Fruit fly (Drosophila melanogaster) whole organism, prepupa: ENCODE measurements around the gene CG9813.

Source experiments
- Blimp-1 ChIP-seq: fragments of 200-800 bp; sonication (Bioruptor generic); optimal IDR thresholded peaks from 3 replicates; lab custom pipeline; 2017; ENCODE audit warnings: missing biosample characterization, missing genetic modification characterization, mild to moderate bottlenecking, moderate library complexity, missing genetic modification reagents
- CG10631 ChIP-seq: fragments of 200-800 bp; sonication (Bioruptor generic); optimal IDR thresholded peaks from 2 replicates; lab custom pipeline; 2016; ENCODE audit warnings: missing biosample characterization, missing genetic modification characterization
- CG11294 ChIP-seq: fragments of 200-800 bp; sonication (Bioruptor generic); IDR thresholded peaks from 2 replicates; pipeline ENCODE4 v1.3.6; 2022; ENCODE audit warnings: missing biosample characterization, missing genetic modification characterization
- CG11762 ChIP-seq: fragments of 200-800 bp; sonication (Bioruptor generic); optimal IDR thresholded peaks from 3 replicates; lab custom pipeline; 2016; ENCODE audit warnings: missing biosample characterization, missing genetic modification characterization; ENCODE audit not compliant: insufficient read depth
- CG1621 ChIP-seq: fragments of 200-800 bp; sonication (Bioruptor generic); optimal IDR thresholded peaks from 3 replicates; lab custom pipeline; 2018; ENCODE audit warnings: missing biosample characterization, mild to moderate bottlenecking, missing genetic modification characterization
- CG16779 ChIP-seq: fragments of 200-800 bp; sonication (Bioruptor generic); optimal IDR thresholded peaks from 3 replicates; lab custom pipeline; 2017; ENCODE audit warnings: missing biosample characterization, mild to moderate bottlenecking, missing genetic modification characterization
- CG3032 ChIP-seq: fragments of 200-800 bp; optimal IDR thresholded peaks from 2 replicates; lab custom pipeline; 2019; ENCODE audit warnings: missing biosample characterization, mild to moderate bottlenecking, missing genetic modification characterization, moderate library complexity
- CG31627 ChIP-seq: fragments of 200-800 bp; sonication (Bioruptor generic); optimal IDR thresholded peaks from 3 replicates; lab custom pipeline; 2016; ENCODE audit warnings: missing biosample characterization, missing genetic modification characterization
- CG34406 ChIP-seq: fragments of 200-800 bp; sonication (Bioruptor generic); optimal IDR thresholded peaks from 3 replicates; lab custom pipeline; 2016; ENCODE audit warnings: missing biosample characterization, missing genetic modification characterization
- CG3919 ChIP-seq: fragments of 200-800 bp; sonication (Bioruptor generic); optimal IDR thresholded peaks from 3 replicates; lab custom pipeline; 2016; ENCODE audit warnings: missing biosample characterization, missing genetic modification characterization
- CG6163 ChIP-seq: fragments of 200-800 bp; sonication (Bioruptor generic); IDR thresholded peaks from 3 replicates; pipeline ENCODE4 v1.3.6; 2022; ENCODE audit warnings: missing biosample characterization, missing genetic modification characterization
- CG6276 ChIP-seq: fragments of 200-800 bp; sonication (Bioruptor generic); optimal IDR thresholded peaks from 2 replicates; lab custom pipeline; 2017; ENCODE audit warnings: missing biosample characterization, mild to moderate bottlenecking, missing genetic modification characterization
- CG6792 ChIP-seq: fragments of 200-800 bp; sonication (Bioruptor generic); optimal IDR thresholded peaks from 3 replicates; lab custom pipeline; 2016; ENCODE audit warnings: missing biosample characterization, missing genetic modification characterization
- CG6808 ChIP-seq: fragments of 200-800 bp; sonication (Bioruptor generic); optimal IDR thresholded peaks from 3 replicates; lab custom pipeline; 2017; ENCODE audit warnings: missing biosample characterization, missing genetic modification characterization, mild to moderate bottlenecking, moderate library complexity, missing genetic modification reagents
- CG6854 ChIP-seq: fragments of 200-800 bp; sonication (Bioruptor generic); optimal IDR thresholded peaks from 2 replicates; lab custom pipeline; 2017; ENCODE audit warnings: missing biosample characterization, mild to moderate bottlenecking, missing genetic modification characterization
- CG7368 ChIP-seq: fragments of 200-800 bp; sonication (Bioruptor generic); optimal IDR thresholded peaks from 3 replicates; lab custom pipeline; 2016; ENCODE audit warnings: missing biosample characterization, missing genetic modification characterization
- CG8319 ChIP-seq: fragments of 200-800 bp; sonication (Bioruptor generic); optimal IDR thresholded peaks from 3 replicates; lab custom pipeline; 2016; ENCODE audit warnings: missing biosample characterization, missing genetic modification characterization
- CG8632 ChIP-seq: fragments of 200-800 bp; sonication (Bioruptor generic); optimal IDR thresholded peaks from 3 replicates; lab custom pipeline; 2016; ENCODE audit warnings: missing biosample characterization, missing genetic modification characterization
- CG9139 ChIP-seq: fragments of 200-800 bp; sonication (Bioruptor generic); optimal IDR thresholded peaks from 3 replicates; lab custom pipeline; 2017; ENCODE audit warnings: missing biosample characterization, mild to moderate bottlenecking, missing genetic modification characterization
- Eip78C ChIP-seq: fragments of 200-800 bp; sonication (Bioruptor generic); peaks from one replicate; lab custom pipeline; 2016; ENCODE audit warnings: missing biosample characterization, missing genetic modification characterization
- Eip93F ChIP-seq: fragments of 200-800 bp; sonication (Bioruptor generic); optimal IDR thresholded peaks from 2 replicates; lab custom pipeline; 2016; ENCODE audit warnings: missing biosample characterization, mild to moderate bottlenecking, missing genetic modification characterization
- Ets96B ChIP-seq: fragments of 200-800 bp; optimal IDR thresholded peaks from 2 replicates; lab custom pipeline; 2019; ENCODE audit warnings: missing biosample characterization, mild to moderate bottlenecking, missing genetic modification characterization, moderate library complexity
- Hr38 ChIP-seq: sonication (Bioruptor generic); optimal IDR thresholded peaks from 2 replicates; lab custom pipeline; 2016; ENCODE audit warnings: missing biosample characterization, missing genetic modification characterization
- Hr39 ChIP-seq: fragments of 200-800 bp; sonication (Bioruptor generic); optimal IDR thresholded peaks from 2 replicates; lab custom pipeline; 2016; ENCODE audit warnings: missing biosample characterization, missing genetic modification characterization
- Hr4 ChIP-seq: fragments of 200-800 bp; sonication (Bioruptor generic); optimal IDR thresholded peaks from 3 replicates; lab custom pipeline; 2016; ENCODE audit warnings: missing biosample characterization, missing genetic modification characterization
- Lpt ChIP-seq: fragments of 200-800 bp; sonication (Bioruptor generic); optimal IDR thresholded peaks from 3 replicates; lab custom pipeline; 2016; ENCODE audit warnings: missing biosample characterization, missing genetic modification characterization
- Met ChIP-seq: fragments of 200-800 bp; sonication (Bioruptor generic); optimal IDR thresholded peaks from 3 replicates; lab custom pipeline; 2016; ENCODE audit warnings: missing biosample characterization, missing genetic modification characterization
- OdsH ChIP-seq: fragments of 200-800 bp; sonication (Bioruptor generic); optimal IDR thresholded peaks from 3 replicates; lab custom pipeline; 2016; ENCODE audit warnings: missing biosample characterization, missing genetic modification characterization
- Smox ChIP-seq: fragments of 200-800 bp; sonication (Bioruptor generic); optimal IDR thresholded peaks from 3 replicates; lab custom pipeline; 2016; ENCODE audit warnings: missing biosample characterization, missing genetic modification characterization
- Sox14 ChIP-seq: fragments of 200-800 bp; sonication (Bioruptor generic); optimal IDR thresholded peaks from 3 replicates; lab custom pipeline; 2016; ENCODE audit warnings: missing biosample characterization, missing genetic modification characterization
- Sox15 ChIP-seq: fragments of 200-800 bp; sonication (Bioruptor generic); optimal IDR thresholded peaks from 3 replicates; lab custom pipeline; 2016; ENCODE audit warnings: missing biosample characterization, missing genetic modification characterization
- achi ChIP-seq: fragments of 200-800 bp; sonication (Bioruptor generic); optimal IDR thresholded peaks from 3 replicates; lab custom pipeline; 2016; ENCODE audit warnings: missing biosample characterization, missing genetic modification characterization
- acj6 ChIP-seq: fragments of 200-800 bp; sonication (Bioruptor generic); optimal IDR thresholded peaks from 3 replicates; lab custom pipeline; 2016; ENCODE audit warnings: missing biosample characterization, missing genetic modification characterization
- cyc ChIP-seq: fragments of 200-800 bp; sonication (Bioruptor generic); optimal IDR thresholded peaks from 3 replicates; lab custom pipeline; 2016; ENCODE audit warnings: missing biosample characterization, missing genetic modification characterization
- dac ChIP-seq: fragments of 200-800 bp; sonication (Bioruptor generic); optimal IDR thresholded peaks from 2 replicates; lab custom pipeline; 2017; ENCODE audit warnings: missing biosample characterization, mild to moderate bottlenecking, missing genetic modification characterization
- dsx ChIP-seq: fragments of 200-800 bp; optimal IDR thresholded peaks from 3 replicates; lab custom pipeline; 2019; ENCODE audit warnings: missing biosample characterization, mild to moderate bottlenecking, missing genetic modification characterization, moderate library complexity; ENCODE audit not compliant: poor library complexity, severe bottlenecking
- eg ChIP-seq: fragments of 200-800 bp; sonication (Bioruptor generic); IDR thresholded peaks from 3 replicates; pipeline ENCODE4 v1.3.6; 2022; ENCODE audit warnings: missing biosample characterization, missing genetic modification characterization
- esn ChIP-seq: fragments of 200-800 bp; sonication (Bioruptor generic); optimal IDR thresholded peaks from 2 replicates; lab custom pipeline; 2016; ENCODE audit warnings: missing biosample characterization, mild to moderate bottlenecking, missing genetic modification characterization, moderate library complexity
- fd85E ChIP-seq: fragments of 200-800 bp; sonication (Bioruptor generic); optimal IDR thresholded peaks from 3 replicates; lab custom pipeline; 2016; ENCODE audit warnings: missing biosample characterization, missing genetic modification characterization
- fkh ChIP-seq: fragments of 200-800 bp; sonication (Bioruptor generic); optimal IDR thresholded peaks from 3 replicates; lab custom pipeline; 2017; ENCODE audit warnings: missing biosample characterization, mild to moderate bottlenecking, missing genetic modification characterization, moderate library complexity
- net ChIP-seq: fragments of 200-800 bp; sonication (Bioruptor generic); optimal IDR thresholded peaks from 3 replicates; lab custom pipeline; 2016; ENCODE audit warnings: missing biosample characterization, missing genetic modification characterization
- salr ChIP-seq, 2 experiments: fragments of 200-800 bp; sonication (Bioruptor generic); optimal IDR thresholded peaks; 3 replicates each; lab custom pipeline; 2016 to 2018; ENCODE audit warnings: missing biosample characterization in 2 of 2, missing genetic modification characterization in 2 of 2, mild to moderate bottlenecking in 1 of 2
- spab ChIP-seq: fragments of 200-800 bp; sonication (Bioruptor generic); optimal IDR thresholded peaks from 2 replicates; lab custom pipeline; 2017; ENCODE audit warnings: missing biosample characterization, mild to moderate bottlenecking, missing genetic modification characterization, missing genetic modification reagents
- ss ChIP-seq, 2 experiments: fragments of 200-800 bp; sonication (Bioruptor generic); optimal IDR thresholded peaks; 2 replicates in 1 of 2; 3 replicates in 1 of 2; lab custom pipeline; 2017 to 2018; ENCODE audit warnings: mild to moderate bottlenecking in 2 of 2, missing biosample characterization in 2 of 2, missing genetic modification characterization in 2 of 2, moderate library complexity in 1 of 2
- svp ChIP-seq: fragments of 200-800 bp; sonication (Bioruptor generic); peaks from one replicate; lab custom pipeline; 2016; ENCODE audit warnings: missing biosample characterization, missing genetic modification characterization
- topi ChIP-seq: fragments of 200-800 bp; sonication (Bioruptor generic); optimal IDR thresholded peaks from 3 replicates; lab custom pipeline; 2016; ENCODE audit warnings: missing biosample characterization, missing genetic modification characterization
- vri ChIP-seq: fragments of 200-800 bp; sonication (Bioruptor generic); optimal IDR thresholded peaks from 3 replicates; lab custom pipeline; 2016; ENCODE audit warnings: missing biosample characterization, mild to moderate bottlenecking, missing genetic modification characterization

CG9813 gene

DNA sequence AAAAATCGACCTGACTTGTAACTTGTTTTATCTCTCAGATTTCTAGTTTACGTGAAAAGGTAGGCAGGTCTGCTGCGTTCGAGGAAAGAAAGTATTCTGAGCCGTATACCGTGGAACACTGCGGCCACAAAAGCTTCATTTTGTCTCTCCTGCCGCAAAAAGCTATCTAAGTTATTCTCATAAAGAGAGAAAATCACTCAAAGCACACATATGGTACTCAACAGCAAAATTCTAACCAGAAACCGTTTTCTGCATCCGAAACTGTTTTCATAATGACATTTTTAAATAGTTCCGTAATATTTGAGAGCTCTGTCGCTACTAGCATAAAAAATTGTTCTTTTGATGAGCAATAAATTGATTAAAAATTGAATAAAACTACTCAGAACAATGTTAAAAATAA lies at the start of gene CG9813, which contains the start of gene CG8870:
CG9813 (minus strand) TSS at position 101 of the 400 bp plus-strand sequence.
CG8870 (plus strand) TSS at position 168 of the 400 bp plus-strand sequence.
- TF ChIP-seq CG10631 = no peak
- no peak for TF ChIP-seq OdsH (GFP tag; lab: Kevin White, UChicago)
- TF ChIP-seq CG1621 (tag; lab: Kevin White, UChicago) = no peak
- no peak for TF ChIP-seq Eip78C (GFP tag; lab: Kevin White, UChicago)
- TF ChIP-seq CG6163 = no peak
- no peak for TF ChIP-seq CG11294 (GFP tag; lab: Robert Waterston, UW)
- TF ChIP-seq salr (GFP tag; optimal IDR thresholded peaks at IDR 0.05; lab: Kevin White, UChicago) = no peak
- no peak for TF ChIP-seq achi
- TF ChIP-seq CG34406 = no peak
- no peak for TF ChIP-seq Lpt (GFP tag; lab: Kevin White, UChicago)
- no peak for TF ChIP-seq spab (GFP tag; lab: Kevin White, UChicago)

dm6 chr3R:13428341-13429040 lies 48.9 kb upstream of the CG9813 start:
- TF ChIP-seq Met (GFP tag; lab: Kevin White, UChicago) = peak; percentile 71
- TF ChIP-seq esn = peak; percentile 56
- peak; percentile 61 for TF ChIP-seq topi (GFP tag; lab: Kevin White, UChicago)
- peak; percentile 71 for TF ChIP-seq net (GFP tag; lab: Kevin White, UChicago)
- TF ChIP-seq CG11762 (GFP tag; lab: Kevin White, UChicago) = peak; percentile 61
- no peak for TF ChIP-seq Hr38 (GFP tag; lab: Kevin White, UChicago)
- TF ChIP-seq CG31627 (GFP tag; lab: Kevin White, UChicago) = peak; percentile 64
- TF ChIP-seq vri (GFP tag; lab: Kevin White, UChicago) = peak; percentile 39
- TF ChIP-seq achi = peak; percentile 74
- peak; percentile 57 for TF ChIP-seq Ets96B (tag; lab: Kevin White, UChicago)
- TF ChIP-seq CG3032 (tag; lab: Kevin White, UChicago) = peak; percentile 50
- TF ChIP-seq Hr4 = peak; percentile 77
- peak; percentile 24 to 38 for TF ChIP-seq ss (GFP tag; optimal IDR thresholded peaks at IDR 0.05; lab: Kevin White, UChicago)
- TF ChIP-seq spab (GFP tag; lab: Kevin White, UChicago) = peak; percentile 60
- TF ChIP-seq Smox (GFP tag; lab: Kevin White, UChicago) = peak; percentile 49
- TF ChIP-seq eg (GFP tag; lab: Robert Waterston, UW) = peak; percentile 82
- peak; percentile 72 for TF ChIP-seq Hr39 (GFP tag; lab: Kevin White, UChicago)
- peak; percentile 73 for TF ChIP-seq OdsH (GFP tag; lab: Kevin White, UChicago)
- TF ChIP-seq cyc (GFP tag; lab: Kevin White, UChicago) = peak; percentile 55
- TF ChIP-seq CG16779 (tag; lab: Kevin White, UChicago) = peak; percentile 51
- TF ChIP-seq acj6 = peak; percentile 76
- TF ChIP-seq CG6808 = peak; percentile 37
- peak; percentile 38 for TF ChIP-seq Sox15 (GFP tag; lab: Kevin White, UChicago)
- peak; percentile 49 for TF ChIP-seq CG6792
- TF ChIP-seq Lpt (GFP tag; lab: Kevin White, UChicago) = peak; percentile 79
- peak; percentile 32 for TF ChIP-seq CG8632
- peak; percentile 65 for TF ChIP-seq dsx
- TF ChIP-seq CG3919 (GFP tag; lab: Kevin White, UChicago) = peak; percentile 80
- TF ChIP-seq Eip78C (GFP tag; lab: Kevin White, UChicago) = peak; percentile 87
- peak; percentile 51 for TF ChIP-seq CG7368 (GFP tag; lab: Kevin White, UChicago)
- no peak for TF ChIP-seq Blimp-1 (GFP tag; lab: Kevin White, UChicago)
- no peak for TF ChIP-seq fkh (GFP tag; lab: Kevin White, UChicago)
- peak; percentile 19 for TF ChIP-seq CG1621 (tag; lab: Kevin White, UChicago)
- peak; percentile 72 for TF ChIP-seq Sox14 (GFP tag; lab: Kevin White, UChicago)
- peak; percentile 30 for TF ChIP-seq CG9139 (GFP tag; lab: Kevin White, UChicago)
- TF ChIP-seq dac (GFP tag; lab: Kevin White, UChicago) = peak; percentile 35
- TF ChIP-seq Eip93F (GFP tag; lab: Kevin White, UChicago) = no peak
- TF ChIP-seq CG6854 = no peak
- TF ChIP-seq svp = peak; percentile 87
- peak; percentile 5 for TF ChIP-seq fd85E (GFP tag; lab: Kevin White, UChicago)
- peak; percentile 66 for TF ChIP-seq CG6276 (GFP tag; lab: Kevin White, UChicago)
- TF ChIP-seq CG6163 = peak; percentile 70; the same call in 2 of the 3 replicates
- peak; percentile 18 to 54 for TF ChIP-seq salr (GFP tag; optimal IDR thresholded peaks at IDR 0.05; lab: Kevin White, UChicago)
- TF ChIP-seq CG8319 (GFP tag; lab: Kevin White, UChicago) = peak; percentile 27
